Fruit fly (Drosophila melanogaster) whole organism: ENCODE data around the gene CG7140.

ENCODE experiments used
- CG8478 ChIP-seq: fragments of >200 bp; optimal IDR thresholded peaks from 2 replicates; lab custom pipeline; 2018; ENCODE audit warnings: inconsistent platforms
- Dll ChIP-seq: fragments of >200 bp; optimal IDR thresholded peaks from 2 replicates; lab custom pipeline; 2017
- EcR ChIP-seq, 2 experiments: fragments of >200 bp; optimal IDR thresholded peaks; 2 replicates each; lab custom pipeline; 2017; ENCODE audit warnings: missing biosample characterization in 2 of 2, missing genetic modification characterization in 2 of 2, missing genetic modification reagents in 2 of 2
- pan ChIP-seq: fragments of >200 bp; optimal IDR thresholded peaks from 2 replicates; lab custom pipeline; 2017
- psq ChIP-seq: fragments of >200 bp; optimal IDR thresholded peaks from 2 replicates; lab custom pipeline; 2017
- usp ChIP-seq: fragments of >200 bp; optimal IDR thresholded peaks from 2 replicates; lab custom pipeline; 2017; ENCODE audit warnings: missing biosample characterization, missing genetic modification characterization, mixed read lengths

Gene CG7140

dm6 chr3L:22028225-22028624, at the start of gene CG7140:
TSS of gene CG7140 (minus strand) at chr3L:22028325.
- no peak for TF ChIP-seq usp
- no peak for TF ChIP-seq CG8478 (lab: Kevin White, UChicago)
- TF ChIP-seq pan (lab: Kevin White, UChicago) = no peak
- no peak for TF ChIP-seq EcR (GFP tag; optimal IDR thresholded peaks at IDR 0.05; lab: Kevin White, UChicago)
- no peak for TF ChIP-seq psq
- no peak for TF ChIP-seq Dll

- TF ChIP-seq pan (lab: Kevin White, UChicago) = no peak
- TF ChIP-seq EcR (GFP tag; optimal IDR thresholded peaks at IDR 0.05; lab: Kevin White, UChicago) = no peak
- no peak for TF ChIP-seq usp
- no peak for TF ChIP-seq psq
- no peak for TF ChIP-seq CG8478 (lab: Kevin White, UChicago)
- no peak for TF ChIP-seq Dll
Measured at dm6 chr3L:22075706-22076398, 47.7 kb upstream of the CG7140 start, which contains the start of the genes CG7130 and RpLP0. TSS of gene CG7130 (minus strand) at chr3L:22075756. TSS of gene RpLP0 (plus strand) at chr3L:22075867.

dm6 chr3L:22074347-22074971, 46.3 kb upstream of the CG7140 start, which contains the start of gene CG7133:
TSS of gene CG7133 (minus strand) at chr3L:22074523.
- no peak for TF ChIP-seq EcR (GFP tag; optimal IDR thresholded peaks at IDR 0.05; lab: Kevin White, UChicago)
- TF ChIP-seq usp = no peak
- TF ChIP-seq psq = no peak
- no peak for TF ChIP-seq pan (lab: Kevin White, UChicago)
- no peak for TF ChIP-seq Dll
- TF ChIP-seq CG8478 (lab: Kevin White, UChicago) = no peak

- no peak for TF ChIP-seq EcR (GFP tag; optimal IDR thresholded peaks at IDR 0.05; lab: Kevin White, UChicago)
- no peak for TF ChIP-seq usp
- no peak for TF ChIP-seq CG8478 (lab: Kevin White, UChicago)
- no peak for TF ChIP-seq psq
Measured at dm6 chr3L:22072824-22073223, 44.7 kb upstream of the CG7140 start.

dm6 chr3L:22071687-22072394, 43.7 kb upstream of the CG7140 start, which contains the start of gene CG7139:
TSS of gene CG7139 (minus strand) at chr3L:22071848.
- no peak for TF ChIP-seq pan (lab: Kevin White, UChicago)
- TF ChIP-seq CG8478 (lab: Kevin White, UChicago) = no peak
- no peak for TF ChIP-seq Dll
- TF ChIP-seq psq = no peak
- no peak for TF ChIP-seq usp
- no peak for TF ChIP-seq EcR (GFP tag; optimal IDR thresholded peaks at IDR 0.05; lab: Kevin White, UChicago)

dm6 chr3L:22070506-22070905, 42.4 kb upstream of the CG7140 start:
- TF ChIP-seq CG8478 (lab: Kevin White, UChicago) (no peak), pan (lab: Kevin White, UChicago) (no peak), psq (no peak), Dll (no peak), EcR (GFP tag; optimal IDR thresholded peaks at IDR 0.05; lab: Kevin White, UChicago) (no peak), usp (no peak)

- TF ChIP-seq psq (no peak), usp (no peak), EcR (GFP tag; optimal IDR thresholded peaks at IDR 0.05; lab: Kevin White, UChicago) (no peak), Dll (no peak), CG8478 (lab: Kevin White, UChicago) (no peak), pan (lab: Kevin White, UChicago) (no peak)
Measured at dm6 chr3L:22065694-22066093, 37.6 kb upstream of the CG7140 start, which contains the start of gene CG14561. TSS of gene CG14561 (plus strand) at chr3L:22065907.

- TF ChIP-seq EcR (GFP tag; optimal IDR thresholded peaks at IDR 0.05; lab: Kevin White, UChicago) (no peak), usp (no peak), Dll (no peak), CG8478 (lab: Kevin White, UChicago) (no peak), pan (lab: Kevin White, UChicago) (no peak), psq (no peak)
Measured at dm6 chr3L:22063833-22064232, 35.7 kb upstream of the CG7140 start.

dm6 chr3L:22053343-22053742, 25.2 kb upstream of the CG7140 start:
- TF ChIP-seq CG8478 (lab: Kevin White, UChicago) = no peak
- TF ChIP-seq psq = no peak
- no peak for TF ChIP-seq usp
- TF ChIP-seq Dll = no peak
- TF ChIP-seq pan (lab: Kevin White, UChicago) = no peak
- no peak for TF ChIP-seq EcR (GFP tag; optimal IDR thresholded peaks at IDR 0.05; lab: Kevin White, UChicago)

dm6 chr3L:22051152-22051551, 23.0 kb upstream of the CG7140 start:
- TF ChIP-seq psq (no peak), EcR (GFP tag; optimal IDR thresholded peaks at IDR 0.05; lab: Kevin White, UChicago) (no peak), Dll (no peak), pan (lab: Kevin White, UChicago) (no peak), CG8478 (lab: Kevin White, UChicago) (no peak), usp (no peak)

dm6 chr3L:22034717-22035116, 6.6 kb upstream of the CG7140 start, which contains the start of gene Oct-TyrR:
TSS of gene Oct-TyrR (plus strand) at chr3L:22035003.
- TF ChIP-seq Dll (no peak), psq (no peak), usp (no peak), EcR (GFP tag; optimal IDR thresholded peaks at IDR 0.05; lab: Kevin White, UChicago) (no peak), pan (lab: Kevin White, UChicago) (no peak), CG8478 (lab: Kevin White, UChicago) (no peak)

- TF ChIP-seq psq = no peak
- no peak for TF ChIP-seq Dll
- TF ChIP-seq usp = no peak
- no peak for TF ChIP-seq EcR (GFP tag; optimal IDR thresholded peaks at IDR 0.05; lab: Kevin White, UChicago)
- TF ChIP-seq pan (lab: Kevin White, UChicago) = no peak
Measured at dm6 chr3L:22029670-22030069, 1.5 kb upstream of the CG7140 start, which contains the start of gene CG43392. TSS of gene CG43392 (minus strand) at chr3L:22029770.
